Worm (Caenorhabditis elegans) whole organism, L4/young adult: ENCODE measurements around the gene nhr-147.

ENCODE experiments used
- W03F9.2 ChIP-seq: fragments of 150-350 bp; optimal IDR thresholded peaks from 2 replicates; lab custom pipeline; 2014; ENCODE audit warnings: missing biosample characterization, missing genetic modification characterization
- dao-5 ChIP-seq: sonication (generic microtip); optimal IDR thresholded peaks from 2 replicates; lab custom pipeline; 2016; ENCODE audit warnings: missing genotype, missing genetic modification characterization, moderate library complexity, missing compliant biosample characterization
- him-1 ChIP-seq: sonication (generic microtip); optimal IDR thresholded peaks from 2 replicates; lab custom pipeline; 2016; ENCODE audit warnings: missing genotype, missing genetic modification reagents, missing genetic modification characterization, missing compliant biosample characterization

Gene nhr-147

ce11 chrV:7369578-7369977 is 24.0 kb downstream of the nhr-147 start, which contains the start of gene srj-14:
srj-14 (plus strand) TSS chrV:7369708.
- TF ChIP-seq him-1 (tag; lab: Kevin White, UChicago) (no peak), W03F9.2 (tag; lab: Kevin White, UChicago) (no peak), dao-5 (tag; lab: Kevin White, UChicago) (no peak)

ce11 chrV:7374090-7374489 is 28.5 kb downstream of the nhr-147 start, which contains the start of gene srx-56:
srx-56 (plus strand) TSS chrV:7374390.
- no peak for TF ChIP-seq him-1 (tag; lab: Kevin White, UChicago)
- TF ChIP-seq dao-5 (tag; lab: Kevin White, UChicago), result no peak
- no peak for TF ChIP-seq W03F9.2 (tag; lab: Kevin White, UChicago)

ce11 chrV:7379384-7379783 is 33.8 kb downstream of the nhr-147 start, which contains the start of gene srsx-24:
srsx-24 (minus strand) TSS chrV:7379484.
- TF ChIP-seq W03F9.2 (tag; lab: Kevin White, UChicago) (no peak), dao-5 (tag; lab: Kevin White, UChicago) (no peak), him-1 (tag; lab: Kevin White, UChicago) (no peak)

- TF ChIP-seq W03F9.2 (tag; lab: Kevin White, UChicago) (no peak), him-1 (tag; lab: Kevin White, UChicago) (no peak), dao-5 (tag; lab: Kevin White, UChicago) (no peak)
Observed at ce11 chrV:7381008-7381407, 35.4 kb downstream of the nhr-147 start, which contains the start of gene C03G6.17. C03G6.17 (minus strand) TSS chrV:7381108.

ce11 chrV:7386052-7386573 is 40.5 kb downstream of the nhr-147 start, which contains the start of gene srp-6:
srp-6 (minus strand) TSS chrV:7386102.
- TF ChIP-seq dao-5 (tag; lab: Kevin White, UChicago), result no peak
- TF ChIP-seq him-1 (tag; lab: Kevin White, UChicago), result no peak
- TF ChIP-seq W03F9.2 (tag; lab: Kevin White, UChicago), result no peak

- TF ChIP-seq him-1 (tag; lab: Kevin White, UChicago) (no peak), W03F9.2 (tag; lab: Kevin White, UChicago) (no peak), dao-5 (tag; lab: Kevin White, UChicago) (no peak)
Observed at ce11 chrV:7387755-7388154, 42.2 kb downstream of the nhr-147 start, which contains the start of gene C02H6.3. C02H6.3 (minus strand) TSS chrV:7387855.

ce11 chrV:7389771-7390170 is 44.2 kb downstream of the nhr-147 start, which contains the start of gene C02H6.1:
C02H6.1 (minus strand) TSS chrV:7389871.
- no peak for TF ChIP-seq W03F9.2 (tag; lab: Kevin White, UChicago)
- TF ChIP-seq him-1 (tag; lab: Kevin White, UChicago), result no peak
- TF ChIP-seq dao-5 (tag; lab: Kevin White, UChicago), result no peak

ce11 chrV:7391933-7392332 is 46.3 kb downstream of the nhr-147 start, which contains the start of gene fbxa-105:
fbxa-105 (minus strand) TSS chrV:7392029.
- TF ChIP-seq him-1 (tag; lab: Kevin White, UChicago) (no peak), dao-5 (tag; lab: Kevin White, UChicago) (no peak), W03F9.2 (tag; lab: Kevin White, UChicago) (no peak)

ce11 chrV:7395359-7395758 is 49.8 kb downstream of the nhr-147 start, which contains the start of gene srx-9:
srx-9 (minus strand) TSS chrV:7395459.
- no peak for TF ChIP-seq dao-5 (tag; lab: Kevin White, UChicago)
- TF ChIP-seq W03F9.2 (tag; lab: Kevin White, UChicago), result no peak
- no peak for TF ChIP-seq him-1 (tag; lab: Kevin White, UChicago)
